Fruit fly (Drosophila melanogaster): ENCODE data around the gene sov.
A peak's percentile ranks its signal among the peaks of the same experiment; 100 is the strongest.

DNA sequence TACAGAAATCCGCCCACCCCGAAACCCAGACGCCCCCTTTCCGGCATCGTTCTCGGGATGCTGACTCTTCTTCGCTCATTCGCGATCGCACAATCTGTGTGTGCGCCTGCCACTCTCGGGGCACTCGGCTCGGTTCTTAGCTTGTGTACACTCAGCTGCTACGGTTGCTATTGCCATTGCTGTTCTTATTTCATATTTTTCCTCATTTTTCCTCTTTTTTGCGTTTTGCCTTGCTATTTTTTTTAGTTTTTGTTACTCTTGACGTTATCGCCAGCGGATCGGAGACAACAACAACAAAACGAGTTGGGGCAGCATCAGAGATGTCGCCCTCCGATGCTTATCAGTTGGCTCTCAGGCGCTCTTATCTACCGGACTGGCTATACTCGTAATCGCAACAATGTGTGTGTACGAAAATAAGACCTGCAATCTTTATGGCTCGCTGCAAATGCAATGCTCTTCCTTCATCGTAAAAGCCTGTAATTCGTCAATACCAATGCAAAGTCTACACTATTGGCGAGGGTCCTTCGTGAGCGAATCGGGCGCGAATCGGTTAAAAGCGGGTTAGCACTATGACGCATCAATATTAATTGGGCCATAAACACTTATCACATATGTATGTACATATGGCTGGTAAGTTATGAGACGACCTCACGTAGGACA is 25.4 kb upstream of the sov start:
- TF ChIP-seq Snoo (tag; optimal IDR thresholded peaks at IDR 0.05) (no peak), CG12605 (GFP tag; IDR thresholded peaks at IDR 0.05) (peak; percentile 91), CG4496 (GFP tag; IDR thresholded peaks at IDR 0.05) (peak; percentile 88), CG8301 (tag; optimal IDR thresholded peaks at IDR 0.05) (peak; percentile 63)

Measured in whole organism, pupa.